Fruit fly (Drosophila melanogaster): ENCODE measurements around the gene CG13362.

The CG13362 gene

DNA sequence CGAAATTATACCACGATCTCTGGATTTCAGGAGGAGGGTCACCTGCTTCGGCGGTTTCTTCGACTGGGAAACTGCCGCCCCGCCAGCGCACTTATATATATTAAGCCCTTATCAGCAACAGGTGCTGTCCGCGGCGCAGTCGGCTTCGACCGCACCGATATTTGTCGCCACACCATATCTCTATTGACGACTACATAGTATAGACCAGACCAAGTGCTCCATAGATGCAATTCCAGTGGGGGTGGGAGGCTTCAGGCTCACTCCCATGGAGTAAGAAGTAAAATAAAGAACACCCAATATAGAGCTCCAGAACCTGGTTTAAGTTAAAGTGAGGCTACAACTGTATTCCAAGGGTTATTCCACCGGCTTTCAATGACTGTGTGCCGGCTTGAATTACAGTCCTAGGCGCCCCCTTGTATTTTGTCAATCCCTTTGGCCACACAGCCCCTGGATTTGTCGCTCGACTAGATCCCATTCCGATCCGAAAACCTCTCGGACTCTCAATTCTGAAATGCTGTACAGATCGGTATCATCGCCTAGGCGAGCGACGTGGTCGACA is 39.0 kb upstream of the CG13362 start, which contains the start of gene CG13360:
Gene CG13360, minus strand, starts transcription at position 51 of the 559 bp plus-strand sequence.
- TF ChIP-seq CG9817 (tag; optimal IDR thresholded peaks at IDR 0.05) (no peak), CG2889 (GFP tag; IDR thresholded peaks at IDR 0.05) (no peak), tll (GFP tag; optimal IDR thresholded peaks at IDR 0.05) (no peak), Atf3 (GFP tag; optimal IDR thresholded peaks at IDR 0.05) (no peak), cg (GFP tag; optimal IDR thresholded peaks at IDR 0.05) (no peak), CG12659 (GFP tag; optimal IDR thresholded peaks at IDR 0.05) (no peak), bowl (GFP tag; IDR thresholded peaks at IDR 0.05) (no peak), CG10565 (GFP tag; optimal IDR thresholded peaks at IDR 0.05) (no peak), CG11695 (GFP tag; IDR thresholded peaks at IDR 0.05) (no peak), Doc2 (GFP tag; IDR thresholded peaks at IDR 0.05) (no peak), pros (GFP tag; optimal IDR thresholded peaks at IDR 0.05) (no peak), Doc3 (GFP tag; IDR thresholded peaks at IDR 0.05; ENCODE audit: partially characterized antibody) (no peak), dan (GFP tag; IDR thresholded peaks at IDR 0.05) (no peak), Usf (GFP tag; optimal IDR thresholded peaks at IDR 0.05) (no peak), CG43689 (GFP tag; IDR thresholded peaks at IDR 0.05) (no peak), CG4854 (GFP tag; optimal IDR thresholded peaks at IDR 0.05) (no peak), zfh2 (GFP tag; optimal IDR thresholded peaks at IDR 0.05) (no peak), Nf-YC (tag; optimal IDR thresholded peaks at IDR 0.05) (no peak)

DNA sequence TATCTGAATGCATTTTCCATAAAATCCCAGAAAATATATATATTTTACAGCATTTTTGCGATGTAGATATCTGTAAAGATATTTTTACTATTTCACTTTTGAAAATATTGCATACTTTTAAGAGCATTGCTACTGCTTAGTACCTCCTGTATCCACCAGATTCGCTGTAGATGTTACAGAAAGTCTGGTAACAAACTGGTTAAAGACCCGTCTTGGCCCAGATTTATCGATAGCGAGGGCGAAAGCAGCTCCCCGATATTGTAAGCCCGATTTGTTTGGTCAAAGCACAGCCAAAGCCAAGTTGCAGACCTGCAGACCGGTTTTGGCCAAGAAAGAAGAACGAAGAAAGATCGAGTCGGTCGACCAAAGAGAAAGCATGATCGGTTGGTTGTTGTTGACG is 33.4 kb upstream of the CG13362 start, which contains the start of gene tw:
Gene tw, plus strand, starts transcription at position 291 of the 400 bp plus-strand sequence.
- peak; percentile 29; the same call in 1 of the 3 replicates for TF ChIP-seq HLH4C (GFP tag; IDR thresholded peaks at IDR 0.05; ENCODE audit: partially characterized antibody)
- peak; percentile 24 for TF ChIP-seq stwl (tag; optimal IDR thresholded peaks at IDR 0.05)
- TF ChIP-seq CG10959 (GFP tag; IDR thresholded peaks at IDR 0.05): no peak
- peak; percentile 22 for TF ChIP-seq pzg (GFP tag; optimal IDR thresholded peaks at IDR 0.05)
- peak; percentile 52 for TF ChIP-seq unc-4 (GFP tag; IDR thresholded peaks at IDR 0.05; ENCODE audit: partially characterized antibody)
- TF ChIP-seq amos (GFP tag; IDR thresholded peaks at IDR 0.05; ENCODE audit: partially characterized antibody): peak; percentile 57
- peak; percentile 92 for TF ChIP-seq CTCF (GFP tag; optimal IDR thresholded peaks at IDR 0.05)
- peak; percentile 50; the same call in 1 of the 2 replicates for TF ChIP-seq Scr (GFP tag; IDR thresholded peaks at IDR 0.05; ENCODE audit: partially characterized antibody)
- peak; percentile 4 for TF ChIP-seq gfzf (GFP tag; optimal IDR thresholded peaks at IDR 0.05)
- peak; percentile 1 for TF ChIP-seq CG14710 (tag; optimal IDR thresholded peaks at IDR 0.05)
- peak; percentile 62 for TF ChIP-seq CG13287 (GFP tag; IDR thresholded peaks at IDR 0.05; ENCODE audit: partially characterized antibody)
- 0 out of 2 replicates have a peak, but pooled peaks have one; percentile 16 for TF ChIP-seq vvl (GFP tag; IDR thresholded peaks at IDR 0.05)
- peak; percentile 20; the same call in 1 of the 3 replicates for TF ChIP-seq zen2 (GFP tag; IDR thresholded peaks at IDR 0.05; ENCODE audit: partially characterized antibody)
- TF ChIP-seq Med (GFP tag): peak; percentile 68
- 0 out of 2 replicates have a peak, but pooled peaks have one; percentile 13 for TF ChIP-seq CG42726 (GFP tag; IDR thresholded peaks at IDR 0.05; ENCODE audit: partially characterized antibody)
- no peak for TF ChIP-seq CG17568 (GFP tag; optimal IDR thresholded peaks at IDR 0.05)
- peak; percentile 7 for TF ChIP-seq trem (tag; optimal IDR thresholded peaks at IDR 0.05)
- TF ChIP-seq CG13894 (tag; optimal IDR thresholded peaks at IDR 0.05): peak; percentile 71
- peak; percentile 27; the same call in 1 of the 3 replicates for TF ChIP-seq CG34224 (GFP tag; IDR thresholded peaks at IDR 0.05; ENCODE audit: partially characterized antibody)
- TF ChIP-seq Sox100B (GFP tag; optimal IDR thresholded peaks at IDR 0.05): no peak
- no peak for TF ChIP-seq CG1233 (GFP tag; optimal IDR thresholded peaks at IDR 0.05)
- TF ChIP-seq ato (GFP tag; IDR thresholded peaks at IDR 0.05; ENCODE audit: partially characterized antibody): 0 out of 2 replicates have a peak, but pooled peaks have one; percentile 34
- peak; percentile 72 for TF ChIP-seq bbx (GFP tag; IDR thresholded peaks at IDR 0.05; ENCODE audit: partially characterized antibody)
- TF ChIP-seq pita (GFP tag; optimal IDR thresholded peaks at IDR 0.05): peak; percentile 27
- TF ChIP-seq chm (GFP tag; IDR thresholded peaks at IDR 0.05): no peak
- 0 out of 3 replicates have a peak, but pooled peaks have one; percentile 43 for TF ChIP-seq CG16813 (GFP tag; IDR thresholded peaks at IDR 0.05; ENCODE audit: partially characterized antibody)
- TF ChIP-seq BEAF-32 (GFP tag; optimal IDR thresholded peaks at IDR 0.05): peak; percentile 52
- TF ChIP-seq sna (GFP tag; IDR thresholded peaks at IDR 0.05; ENCODE audit: partially characterized antibody): peak; percentile 44; the same call in 1 of the 2 replicates
- peak; percentile 29; the same call in 1 of the 2 replicates for TF ChIP-seq CG32532 (GFP tag; IDR thresholded peaks at IDR 0.05)
